Worm (Caenorhabditis elegans) whole organism, L1 larva: ENCODE results near the gene F40F8.1.

Experiments
- C16A3.4 ChIP-seq: fragments of 150-350 bp; optimal IDR thresholded peaks from 2 replicates; lab custom pipeline; 2014; ENCODE audit warnings: missing biosample characterization, missing genetic modification characterization
- C34B4.2 ChIP-seq: sonication (generic microtip); optimal IDR thresholded peaks from 2 replicates; lab custom pipeline; 2017; ENCODE audit warnings: mild to moderate bottlenecking, missing genetic modification characterization, missing compliant biosample characterization
- F16B12.6 ChIP-seq: fragments of 150-350 bp; optimal IDR thresholded peaks from 2 replicates; lab custom pipeline; 2014; ENCODE audit warnings: missing biosample characterization, missing genetic modification characterization
- Y116A8C.19 ChIP-seq: sonication (generic microtip); optimal IDR thresholded peaks from 2 replicates; lab custom pipeline; 2016; ENCODE audit warnings: missing compliant biosample characterization, missing genetic modification characterization, borderline replicate concordance
- alr-1 ChIP-seq: fragments of 200-800 bp; sonication (Bioruptor generic); optimal IDR thresholded peaks from 2 replicates; lab custom pipeline; 2018; ENCODE audit warnings: borderline replicate concordance, mild to moderate bottlenecking, missing genetic modification characterization, missing compliant biosample characterization
- aly-2 ChIP-seq: fragments of 150-350 bp; optimal IDR thresholded peaks from 2 replicates; lab custom pipeline; 2014; ENCODE audit warnings: missing biosample characterization, missing genetic modification characterization
- ceh-8 ChIP-seq: fragments of 200-800 bp; sonication (Bioruptor generic); optimal IDR thresholded peaks from 2 replicates; lab custom pipeline; 2018; ENCODE audit warnings: mild to moderate bottlenecking, missing genetic modification characterization, moderate library complexity, missing compliant biosample characterization
- dpl-1 ChIP-seq, 3 experiments: fragments of 150-350 bp in 2 of 3; sonication (generic microtip) in 1 of 3; optimal IDR thresholded peaks; 2 replicates each; lab custom pipeline; 2014 to 2017; ENCODE audit warnings: missing biosample characterization in 3 of 3, missing genetic modification characterization in 3 of 3, missing genetic modification reagents in 3 of 3
- efl-1 ChIP-seq, 4 experiments: fragments of 150-350 bp; optimal IDR thresholded peaks in 3 of 4; peaks in 1 of 4; 1 replicate in 1 of 4; 2 replicates in 3 of 4; lab custom pipeline; 2014; ENCODE audit warnings: missing biosample characterization in 2 of 4, missing genetic modification characterization in 2 of 4, missing genetic modification reagents in 2 of 4
- egl-13 ChIP-seq: sonication (generic microtip); optimal IDR thresholded peaks from 2 replicates; lab custom pipeline; 2016; ENCODE audit warnings: missing genotype, missing genetic modification reagents, missing genetic modification characterization, missing compliant biosample characterization
- elt-2 ChIP-seq: sonication (generic microtip); optimal IDR thresholded peaks from 2 replicates; lab custom pipeline; 2016; ENCODE audit warnings: missing genetic modification characterization, mild to moderate bottlenecking, inconsistent platforms, missing compliant biosample characterization, missing genetic modification reagents
- fkh-10 ChIP-seq: sonication (generic microtip); optimal IDR thresholded peaks from 2 replicates; lab custom pipeline; 2017; ENCODE audit warnings: missing biosample characterization, missing genetic modification reagents, missing genetic modification characterization
- fkh-4 ChIP-seq: sonication (generic microtip); optimal IDR thresholded peaks from 2 replicates; lab custom pipeline; 2016; ENCODE audit warnings: missing compliant biosample characterization, missing genetic modification characterization, borderline replicate concordance
- hlh-4 ChIP-seq: sonication (generic microtip); optimal IDR thresholded peaks from 2 replicates; lab custom pipeline; 2016; ENCODE audit warnings: mild to moderate bottlenecking, missing genetic modification characterization, missing compliant biosample characterization
- irx-1 ChIP-seq: sonication (generic microtip); optimal IDR thresholded peaks from 2 replicates; lab custom pipeline; 2016; ENCODE audit warnings: missing genetic modification characterization, missing compliant biosample characterization
- isw-1 ChIP-seq: fragments of 200-800 bp; sonication (Bioruptor generic); IDR thresholded peaks from 2 replicates; pipeline ENCODE4 v1.3.6; 2022; ENCODE audit warnings: missing genetic modification characterization, missing compliant biosample characterization
- lin-15B ChIP-seq: fragments of 150-350 bp; sonication (generic microtip); optimal IDR thresholded peaks from 3 replicates; lab custom pipeline; 2014; ENCODE audit warnings: missing biosample characterization, missing genetic modification characterization
- lir-3 ChIP-seq: sonication (generic microtip); optimal IDR thresholded peaks from 2 replicates; lab custom pipeline; 2016; ENCODE audit warnings: mild to moderate bottlenecking, missing genetic modification characterization, moderate library complexity, missing compliant biosample characterization; ENCODE audit not compliant: poor library complexity
- mdl-1 ChIP-seq, 2 experiments: fragments of 150-350 bp; optimal IDR thresholded peaks; 2 replicates each; lab custom pipeline; 2014 to 2017; ENCODE audit warnings: missing biosample characterization in 2 of 2, missing genetic modification characterization in 2 of 2, inconsistent platforms in 1 of 2
- mef-2 ChIP-seq: fragments of 150-350 bp; optimal IDR thresholded peaks from 2 replicates; lab custom pipeline; 2014; ENCODE audit warnings: missing biosample characterization, missing genetic modification characterization
- nhr-11 ChIP-seq: fragments of 150-350 bp; optimal IDR thresholded peaks from 2 replicates; lab custom pipeline; 2014; ENCODE audit warnings: missing biosample characterization, missing genetic modification characterization
- nhr-19 ChIP-seq: fragments of 200-800 bp; sonication (Bioruptor generic); conservative IDR thresholded peaks from 2 replicates; pipeline ENCODE4 v1.3.6; 2022; ENCODE audit warnings: missing genetic modification characterization, missing compliant biosample characterization
- nhr-20 ChIP-seq: sonication (generic microtip); optimal IDR thresholded peaks from 2 replicates; lab custom pipeline; 2016; ENCODE audit warnings: mild to moderate bottlenecking, missing genetic modification characterization, missing compliant biosample characterization
- nhr-237 ChIP-seq: fragments of 150-350 bp; optimal IDR thresholded peaks from 2 replicates; lab custom pipeline; 2014; ENCODE audit warnings: missing biosample characterization, missing genetic modification characterization
- nhr-28 ChIP-seq: fragments of 150-350 bp; optimal IDR thresholded peaks from 2 replicates; lab custom pipeline; 2014; ENCODE audit warnings: missing biosample characterization, missing genetic modification characterization
- nhr-71 ChIP-seq: sonication (generic microtip); optimal IDR thresholded peaks from 2 replicates; lab custom pipeline; 2016; ENCODE audit warnings: mild to moderate bottlenecking, missing genetic modification characterization, moderate library complexity, missing compliant biosample characterization
- nhr-76 ChIP-seq: sonication (generic microtip); optimal IDR thresholded peaks from 2 replicates; lab custom pipeline; 2017; ENCODE audit warnings: missing biosample characterization, missing genetic modification characterization
- nhr-77 ChIP-seq: fragments of 150-350 bp; optimal IDR thresholded peaks from 2 replicates; lab custom pipeline; 2014; ENCODE audit warnings: missing biosample characterization, missing genetic modification characterization
- nhr-90 ChIP-seq: sonication (generic microtip); optimal IDR thresholded peaks from 2 replicates; lab custom pipeline; 2016; ENCODE audit warnings: mild to moderate bottlenecking, missing genetic modification characterization, missing compliant biosample characterization; ENCODE audit not compliant: poor library complexity
- snpc-4 ChIP-seq: fragments of 150-350 bp; optimal IDR thresholded peaks from 2 replicates; lab custom pipeline; 2014; ENCODE audit warnings: missing biosample characterization, missing genetic modification characterization
- snu-23 ChIP-seq: sonication (generic microtip); optimal IDR thresholded peaks from 2 replicates; lab custom pipeline; 2016; ENCODE audit warnings: missing genetic modification characterization, missing compliant biosample characterization
- sox-4 ChIP-seq: sonication (generic microtip); optimal IDR thresholded peaks from 2 replicates; lab custom pipeline; 2016; ENCODE audit warnings: missing genetic modification characterization, missing compliant biosample characterization
- sptf-1 ChIP-seq: fragments of 150-350 bp; optimal IDR thresholded peaks from 2 replicates; lab custom pipeline; 2014; ENCODE audit warnings: missing biosample characterization, missing genetic modification characterization
- sup-37 ChIP-seq: fragments of 200-800 bp; sonication (Bioruptor generic); optimal IDR thresholded peaks from 2 replicates; lab custom pipeline; 2018; ENCODE audit warnings: mild to moderate bottlenecking, missing genetic modification characterization, missing compliant biosample characterization
- swsn-7 ChIP-seq: sonication (generic microtip); optimal IDR thresholded peaks from 2 replicates; lab custom pipeline; 2016; ENCODE audit warnings: missing genetic modification characterization, missing compliant biosample characterization
- tbx-2 ChIP-seq: sonication (generic microtip); optimal IDR thresholded peaks from 2 replicates; lab custom pipeline; 2016; ENCODE audit warnings: missing genetic modification characterization, missing compliant biosample characterization
- tlp-1 ChIP-seq: fragments of 150-350 bp; optimal IDR thresholded peaks from 2 replicates; lab custom pipeline; 2014; ENCODE audit warnings: missing biosample characterization, missing genetic modification characterization
- unc-62 ChIP-seq: fragments of 150-350 bp; optimal IDR thresholded peaks from 2 replicates; lab custom pipeline; 2014; ENCODE audit warnings: missing biosample characterization, missing genetic modification reagents, missing genetic modification characterization
- vab-15 ChIP-seq: sonication (generic microtip); optimal IDR thresholded peaks from 2 replicates; lab custom pipeline; 2017; ENCODE audit warnings: missing genotype, mild to moderate bottlenecking, missing genetic modification characterization, missing compliant biosample characterization
- xbp-1 ChIP-seq: sonication (generic microtip); optimal IDR thresholded peaks from 2 replicates; lab custom pipeline; 2016; ENCODE audit warnings: missing genetic modification characterization, missing compliant biosample characterization
- zip-4 ChIP-seq: fragments of 200-800 bp; sonication (Bioruptor generic); optimal IDR thresholded peaks from 2 replicates; lab custom pipeline; 2018; ENCODE audit warnings: mild to moderate bottlenecking, missing genetic modification characterization, moderate library complexity, missing compliant biosample characterization
- ztf-11 ChIP-seq, 2 experiments: sonication (generic microtip); optimal IDR thresholded peaks; 2 replicates each; lab custom pipeline; 2016 to 2017; ENCODE audit warnings: missing genetic modification characterization in 2 of 2, missing biosample characterization in 1 of 2, missing compliant biosample characterization in 1 of 2
- ztf-4 ChIP-seq: fragments of 150-350 bp; optimal IDR thresholded peaks from 2 replicates; lab custom pipeline; 2014; ENCODE audit warnings: missing biosample characterization, missing genetic modification characterization

F40F8.1 gene

DNA sequence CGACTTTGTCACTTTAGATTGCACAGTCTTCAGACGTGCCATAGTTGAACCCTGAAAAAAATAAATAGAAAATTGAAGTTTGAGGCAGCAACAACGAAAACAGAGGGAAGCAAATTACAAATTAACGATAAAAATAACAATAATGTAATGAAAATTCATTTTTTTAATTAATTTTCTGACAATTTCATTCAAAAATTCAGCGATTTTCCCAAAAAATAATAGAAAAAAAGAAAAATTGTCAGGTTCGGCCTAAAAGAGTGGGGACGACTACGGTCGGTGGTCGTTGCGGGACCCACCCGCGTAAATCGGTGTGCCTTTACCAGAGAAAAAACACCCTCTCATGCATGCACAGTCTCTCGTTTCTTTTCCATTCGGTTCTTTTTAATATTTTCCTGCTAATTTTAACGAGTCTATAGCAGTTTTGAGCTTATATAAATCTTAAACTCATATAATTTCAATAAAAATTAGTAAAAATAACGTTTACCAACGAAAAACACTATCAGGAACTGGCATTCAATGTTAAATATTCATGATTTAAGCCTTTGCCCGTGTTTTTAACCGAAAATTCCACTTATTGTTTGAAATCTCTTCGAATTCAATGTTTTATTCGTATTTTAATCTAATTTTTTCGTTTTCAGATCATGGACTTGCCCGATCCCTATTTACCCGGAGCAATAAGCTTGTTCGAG is 1.0 kb upstream of the F40F8.1 start, which contains the start of the genes rps-9 and lsm-1 (continued):
- no peak for TF ChIP-seq ztf-11 (tag; optimal IDR thresholded peaks at IDR 0.05; lab: Kevin White, UChicago)
- peak; percentile 67 for TF ChIP-seq snu-23 (GFP tag; lab: Kevin White, UChicago)
- no peak for TF ChIP-seq irx-1 (tag; lab: Kevin White, UChicago)
- no peak for TF ChIP-seq nhr-11 (tag; lab: Kevin White, UChicago)
- TF ChIP-seq dpl-1 (GFP tag; optimal IDR thresholded peaks at IDR 0.05; lab: Kevin White, UChicago) = peak; percentile 70 to 78 (median 74)
- peak; percentile 52 for TF ChIP-seq xbp-1 (tag; lab: Kevin White, UChicago)
- peak; percentile 63 for TF ChIP-seq nhr-20 (tag; lab: Kevin White, UChicago)
- no peak for TF ChIP-seq aly-2
- peak; percentile 26 for TF ChIP-seq lir-3 (tag; lab: Kevin White, UChicago)
- no peak for TF ChIP-seq Y116A8C.19 (tag; lab: Kevin White, UChicago)
- peak; percentile 48 for TF ChIP-seq tbx-2
- peak; percentile 76 for TF ChIP-seq isw-1 (GFP tag; lab: Robert Waterston, UW)
- TF ChIP-seq mef-2 = no peak
- TF ChIP-seq lin-15B (tag; lab: Kevin White, UChicago) = peak; percentile 10
- peak; percentile 75 for TF ChIP-seq C16A3.4 (tag; lab: Kevin White, UChicago)
- no peak for TF ChIP-seq alr-1
- peak; percentile 83 to 85 for TF ChIP-seq efl-1 (optimal IDR thresholded peaks at IDR 0.05; lab: Kevin White, UChicago)
- TF ChIP-seq efl-1 (GFP tag; optimal IDR thresholded peaks at IDR 0.05 in 1 of 2; lab: Kevin White, UChicago) = peak; percentile 78 to 97
- no peak for TF ChIP-seq C34B4.2 (tag; lab: Kevin White, UChicago)
- TF ChIP-seq sox-4 (tag; lab: Kevin White, UChicago) = no peak
- peak; percentile 38 for TF ChIP-seq snpc-4 (tag; lab: Kevin White, UChicago)
- no peak for TF ChIP-seq nhr-28 (tag; lab: Kevin White, UChicago)
- no peak for TF ChIP-seq unc-62 (GFP tag; lab: Kevin White, UChicago)
- TF ChIP-seq mdl-1 (tag; optimal IDR thresholded peaks at IDR 0.05; lab: Kevin White, UChicago) = peak in 1 of 2 experiments; percentile 8
- TF ChIP-seq nhr-77 (tag; lab: Kevin White, UChicago) = peak; percentile 58
- peak; percentile 75 for TF ChIP-seq nhr-71 (tag; lab: Kevin White, UChicago)
- peak; percentile 55 for TF ChIP-seq nhr-19 (GFP tag; lab: Robert Waterston, UW)
- TF ChIP-seq egl-13 = no peak
- peak; percentile 52 for TF ChIP-seq nhr-237
- TF ChIP-seq fkh-10 = no peak
- TF ChIP-seq ztf-4 (tag; lab: Kevin White, UChicago) = no peak
- peak; percentile 68 for TF ChIP-seq swsn-7
- no peak for TF ChIP-seq sptf-1 (tag; lab: Kevin White, UChicago)
- no peak for TF ChIP-seq tlp-1 (tag; lab: Kevin White, UChicago)
- TF ChIP-seq elt-2 (tag; lab: Kevin White, UChicago) = no peak
- TF ChIP-seq nhr-76 = no peak
- TF ChIP-seq fkh-4 (tag; lab: Kevin White, UChicago) = no peak
- TF ChIP-seq ceh-8 (GFP tag; lab: Kevin White, UChicago) = no peak
- TF ChIP-seq F16B12.6 (tag; lab: Kevin White, UChicago) = peak; percentile 46
- TF ChIP-seq vab-15 (tag; lab: Kevin White, UChicago) = no peak
- peak; percentile 29 for TF ChIP-seq nhr-90 (tag; lab: Kevin White, UChicago)
- no peak for TF ChIP-seq zip-4 (GFP tag; lab: Kevin White, UChicago)
- no peak for TF ChIP-seq sup-37
- no peak for TF ChIP-seq hlh-4 (tag; lab: Kevin White, UChicago)
